Fruit fly (Drosophila melanogaster): ENCODE results near the gene Ccm3.
A peak's percentile ranks its signal among the peaks of the same experiment; 100 is the strongest.

Gene Ccm3

dm6 chr3R:15418824-15419530, 47.2 kb downstream of the Ccm3 start (continued):
- peak; percentile 58 for TF ChIP-seq CG12299 (tag; optimal IDR thresholded peaks at IDR 0.05)
- TF ChIP-seq ac (GFP tag; optimal IDR thresholded peaks at IDR 0.05), result peak; percentile 59
- peak; percentile 46 for TF ChIP-seq CG13296 (GFP tag; optimal IDR thresholded peaks at IDR 0.05)
- TF ChIP-seq CG12391 (tag; optimal IDR thresholded peaks at IDR 0.05), result peak; percentile 93
- peak; percentile 75 for TF ChIP-seq fd96Cb (tag; optimal IDR thresholded peaks at IDR 0.05)
- TF ChIP-seq CG10267 (tag; optimal IDR thresholded peaks at IDR 0.05), result peak; percentile 81
- TF ChIP-seq seq (GFP tag; IDR thresholded peaks at IDR 0.05), result peak; percentile 75
- TF ChIP-seq CG6813 (GFP tag; optimal IDR thresholded peaks at IDR 0.05), result peak; percentile 40
- peak; percentile 49 for TF ChIP-seq CG10654 (GFP tag; optimal IDR thresholded peaks at IDR 0.05)
- peak; percentile 83 for TF ChIP-seq CG13775 (GFP tag; optimal IDR thresholded peaks at IDR 0.05)
- TF ChIP-seq slbo (GFP tag; IDR thresholded peaks at IDR 0.05), result peak; percentile 39; the same call in 1 of the 2 replicates
- peak; percentile 25; the same call in 1 of the 3 replicates for TF ChIP-seq ci (GFP tag; IDR thresholded peaks at IDR 0.05)
- TF ChIP-seq CG30403 (GFP tag; optimal IDR thresholded peaks at IDR 0.05), result peak; percentile 87
- TF ChIP-seq HLH54F (GFP tag; optimal IDR thresholded peaks at IDR 0.05), result peak; percentile 29
- peak; percentile 10 for TF ChIP-seq Bteb2 (GFP tag; optimal IDR thresholded peaks at IDR 0.05)
- TF ChIP-seq HHEX (GFP tag; optimal IDR thresholded peaks at IDR 0.05), result peak; percentile 39
- TF ChIP-seq Fer1 (GFP tag; optimal IDR thresholded peaks at IDR 0.05), result peak; percentile 55
- no peak for TF ChIP-seq wor (GFP tag; IDR thresholded peaks at IDR 0.05)
- no peak for TF ChIP-seq CG17186 (GFP tag; optimal IDR thresholded peaks at IDR 0.05)
- TF ChIP-seq Elba2 (GFP tag; optimal IDR thresholded peaks at IDR 0.05), result peak; percentile 40
- TF ChIP-seq yki (optimal IDR thresholded peaks at IDR 0.05), result peak; percentile 16
- TF ChIP-seq ranshi (GFP tag; IDR thresholded peaks at IDR 0.05), result no peak; the same call in 1 of the 2 replicates
- no peak for TF ChIP-seq ERR (GFP tag; optimal IDR thresholded peaks at IDR 0.05)
- TF ChIP-seq CG18011 (GFP tag; optimal IDR thresholded peaks at IDR 0.05), result peak; percentile 32
- no peak for TF ChIP-seq CHES-1-like (GFP tag; optimal IDR thresholded peaks at IDR 0.05)
- peak; percentile 82 for TF ChIP-seq Xrp1 (GFP tag; IDR thresholded peaks at IDR 0.05)
- peak; percentile 7; the same call in 1 of the 2 replicates for TF ChIP-seq klu (GFP tag; IDR thresholded peaks at IDR 0.05)
- no peak for TF ChIP-seq NK7.1 (GFP tag; optimal IDR thresholded peaks at IDR 0.05)
- no peak for TF ChIP-seq CG7786 (GFP tag; optimal IDR thresholded peaks at IDR 0.05)
- TF ChIP-seq en (GFP tag; optimal IDR thresholded peaks at IDR 0.05), result no peak
- TF ChIP-seq dpn (GFP tag; optimal IDR thresholded peaks at IDR 0.05), result peak in 1 of 2 experiments; percentile 65
- TF ChIP-seq CG1647 (GFP tag; optimal IDR thresholded peaks at IDR 0.05), result no peak
- peak; percentile 78 for TF ChIP-seq CG10462 (GFP tag; optimal IDR thresholded peaks at IDR 0.05)
- peak; percentile 96 for TF ChIP-seq pros (GFP tag; optimal IDR thresholded peaks at IDR 0.05)
- TF ChIP-seq CG15011 (GFP tag; optimal IDR thresholded peaks at IDR 0.05), result peak; percentile 58
- peak; percentile 26 for TF ChIP-seq CG10274 (GFP tag; optimal IDR thresholded peaks at IDR 0.05)
- TF ChIP-seq CG6854 (GFP tag; optimal IDR thresholded peaks at IDR 0.05), result peak; percentile 8
- TF ChIP-seq Mrtf (GFP tag; IDR thresholded peaks at IDR 0.05), result no peak
- TF ChIP-seq Nf-YA (GFP tag; IDR thresholded peaks at IDR 0.05), result no peak
- no peak for TF ChIP-seq vfl (GFP tag; optimal IDR thresholded peaks at IDR 0.05)
- peak; percentile 43 for TF ChIP-seq onecut (GFP tag; IDR thresholded peaks at IDR 0.05)
- peak; percentile 45 for TF ChIP-seq CG17359 (tag; optimal IDR thresholded peaks at IDR 0.05)
- TF ChIP-seq nom (GFP tag; optimal IDR thresholded peaks at IDR 0.05), result no peak
- no peak for TF ChIP-seq prd (optimal IDR thresholded peaks at IDR 0.05)
- TF ChIP-seq prd (GFP tag; IDR thresholded peaks at IDR 0.05), result peak; percentile 71; the same call in 2 of the 3 replicates
- TF ChIP-seq fru (optimal IDR thresholded peaks at IDR 0.05), result no peak
- peak; percentile 48 for TF ChIP-seq twi (tag; optimal IDR thresholded peaks at IDR 0.05)
- TF ChIP-seq schlank (tag; optimal IDR thresholded peaks at IDR 0.05), result no peak
- TF ChIP-seq CG12659 (GFP tag; optimal IDR thresholded peaks at IDR 0.05), result peak; percentile 74
- no peak for TF ChIP-seq GATAe (GFP tag; conservative IDR thresholded peaks at IDR 0.05)
- no peak for TF ChIP-seq CG17612 (GFP tag; IDR thresholded peaks at IDR 0.05)
